Worm (Caenorhabditis elegans) whole organism, L3 larva: ENCODE results near the gene cri-2.

Experiments
- R02D3.7 ChIP-seq: fragments of 150-350 bp; optimal IDR thresholded peaks from 2 replicates; lab custom pipeline; 2014; ENCODE audit warnings: missing biosample characterization, missing genetic modification characterization
- ZK546.5 ChIP-seq: sonication (generic microtip); optimal IDR thresholded peaks from 2 replicates; lab custom pipeline; 2017; ENCODE audit warnings: missing biosample characterization, missing genetic modification characterization
- aly-2 ChIP-seq: fragments of 150-350 bp; optimal IDR thresholded peaks from 2 replicates; lab custom pipeline; 2014; ENCODE audit warnings: missing biosample characterization, missing genetic modification characterization
- ama-1 ChIP-seq: fragments of 150-350 bp; optimal IDR thresholded peaks from 2 replicates; lab custom pipeline; 2018
- ceh-16 ChIP-seq: sonication (generic microtip); optimal IDR thresholded peaks from 2 replicates; lab custom pipeline; 2017; ENCODE audit warnings: missing biosample characterization, missing genetic modification characterization
- ceh-28 ChIP-seq: fragments of 150-350 bp; optimal IDR thresholded peaks from 2 replicates; lab custom pipeline; 2014; ENCODE audit warnings: missing biosample characterization, missing genetic modification reagents, missing genetic modification characterization
- ceh-82 ChIP-seq: fragments of 150-350 bp; optimal IDR thresholded peaks from 2 replicates; lab custom pipeline; 2014; ENCODE audit warnings: missing biosample characterization, missing genetic modification characterization
- egl-5 ChIP-seq: fragments of 150-350 bp; optimal IDR thresholded peaks from 2 replicates; lab custom pipeline; 2017; ENCODE audit warnings: missing biosample characterization, missing genetic modification reagents, missing genetic modification characterization, inconsistent platforms
- elt-1 ChIP-seq: fragments of 150-350 bp; optimal IDR thresholded peaks from 2 replicates; lab custom pipeline; 2014; ENCODE audit warnings: missing biosample characterization, missing genetic modification characterization
- elt-2 ChIP-seq: sonication (generic microtip); optimal IDR thresholded peaks from 2 replicates; lab custom pipeline; 2016; ENCODE audit warnings: missing genetic modification reagents, mild to moderate bottlenecking, missing genetic modification characterization, missing compliant biosample characterization
- fkh-10 ChIP-seq: sonication (generic microtip); optimal IDR thresholded peaks from 2 replicates; lab custom pipeline; 2017; ENCODE audit warnings: missing biosample characterization, missing genetic modification reagents, missing genetic modification characterization
- fkh-2 ChIP-seq: fragments of 150-350 bp; optimal IDR thresholded peaks from 2 replicates; lab custom pipeline; 2014; ENCODE audit warnings: missing biosample characterization, missing genetic modification reagents, missing genetic modification characterization
- fos-1 ChIP-seq: fragments of 150-350 bp; optimal IDR thresholded peaks from 2 replicates; lab custom pipeline; 2014; ENCODE audit warnings: missing biosample characterization, missing genetic modification characterization
- hmg-11 ChIP-seq: sonication (generic microtip); optimal IDR thresholded peaks from 2 replicates; lab custom pipeline; 2016; ENCODE audit warnings: missing genetic modification characterization, missing compliant biosample characterization
- jun-1 ChIP-seq: fragments of 150-350 bp; optimal IDR thresholded peaks from 2 replicates; lab custom pipeline; 2014; ENCODE audit warnings: missing biosample characterization, missing genetic modification reagents, missing genetic modification characterization
- lin-15B ChIP-seq: fragments of 150-350 bp; optimal IDR thresholded peaks from 2 replicates; lab custom pipeline; 2014; ENCODE audit warnings: missing biosample characterization, missing genetic modification characterization
- mml-1 ChIP-seq: fragments of 150-350 bp; sonication (generic microtip); optimal IDR thresholded peaks from 3 replicates; lab custom pipeline; 2014; ENCODE audit warnings: missing biosample characterization, missing genetic modification characterization
- nfya-1 ChIP-seq: sonication (generic microtip); optimal IDR thresholded peaks from 2 replicates; lab custom pipeline; 2017; ENCODE audit warnings: missing genetic modification characterization, mild to moderate bottlenecking, missing compliant biosample characterization, antibody characterized with exemption, moderate library complexity; ENCODE audit not compliant: insufficient read depth
- nhr-11 ChIP-seq: fragments of 150-350 bp; optimal IDR thresholded peaks from 2 replicates; lab custom pipeline; 2014; ENCODE audit warnings: missing biosample characterization, missing genetic modification characterization
- nhr-12 ChIP-seq: fragments of 150-350 bp; optimal IDR thresholded peaks from 2 replicates; lab custom pipeline; 2014; ENCODE audit warnings: missing biosample characterization, missing genetic modification characterization
- nhr-23 ChIP-seq: fragments of 150-350 bp; optimal IDR thresholded peaks from 2 replicates; lab custom pipeline; 2014; ENCODE audit warnings: missing biosample characterization, missing genetic modification reagents, missing genetic modification characterization
- nhr-67 ChIP-seq: fragments of 150-350 bp; optimal IDR thresholded peaks from 2 replicates; lab custom pipeline; 2014; ENCODE audit warnings: missing biosample characterization, missing genetic modification characterization
- nhr-77 ChIP-seq: fragments of 150-350 bp; optimal IDR thresholded peaks from 2 replicates; lab custom pipeline; 2014; ENCODE audit warnings: missing biosample characterization, missing genetic modification characterization
- pha-4 ChIP-seq: fragments of 150-350 bp; optimal IDR thresholded peaks from 2 replicates; lab custom pipeline; 2014; ENCODE audit warnings: missing biosample characterization, missing genetic modification reagents, missing genetic modification characterization
- pqm-1 ChIP-seq: fragments of 150-350 bp; optimal IDR thresholded peaks from 2 replicates; lab custom pipeline; 2017; ENCODE audit warnings: missing biosample characterization, missing genetic modification characterization, inconsistent platforms
- sea-2 ChIP-seq: fragments of 150-350 bp; sonication (generic microtip); optimal IDR thresholded peaks from 4 replicates; lab custom pipeline; 2014; ENCODE audit warnings: missing biosample characterization, missing genetic modification reagents, missing genetic modification characterization
- skn-1 ChIP-seq: fragments of 150-350 bp; optimal IDR thresholded peaks from 2 replicates; lab custom pipeline; 2014; ENCODE audit warnings: missing biosample characterization, missing genetic modification characterization
- snpc-4 ChIP-seq: fragments of 150-350 bp; optimal IDR thresholded peaks from 2 replicates; lab custom pipeline; 2014; ENCODE audit warnings: missing biosample characterization, missing genetic modification characterization
- tbx-2 ChIP-seq: sonication (generic microtip); optimal IDR thresholded peaks from 2 replicates; lab custom pipeline; 2016; ENCODE audit warnings: mild to moderate bottlenecking, missing genetic modification characterization, missing compliant biosample characterization
- unc-39 ChIP-seq: sonication (generic microtip); optimal IDR thresholded peaks from 4 replicates; lab custom pipeline; 2017; ENCODE audit warnings: missing biosample characterization, missing genetic modification characterization
- unc-62 ChIP-seq: fragments of 150-350 bp; sonication (generic microtip); optimal IDR thresholded peaks from 4 replicates; lab custom pipeline; 2014; ENCODE audit warnings: missing biosample characterization, missing genetic modification reagents, missing genetic modification characterization
- ztf-4 ChIP-seq: fragments of 150-350 bp; optimal IDR thresholded peaks from 2 replicates; lab custom pipeline; 2014; ENCODE audit warnings: missing biosample characterization, missing genetic modification characterization

cri-2 gene

ce11 chrV:8195889-8196418 is 5.7 kb upstream of the cri-2 start, which contains the start of gene F20D6.10:
F20D6.10 (minus strand) TSS chrV:8195939.
- TF ChIP-seq ceh-28 (tag; lab: Kevin White, UChicago) (no peak), lin-15B (tag; lab: Kevin White, UChicago) (no peak), fkh-2 (no peak), hmg-11 (no peak), nhr-12 (tag; lab: Kevin White, UChicago) (no peak), elt-1 (no peak), ZK546.5 (tag; lab: Kevin White, UChicago) (no peak), pha-4 (tag; lab: Kevin White, UChicago) (no peak), R02D3.7 (tag; lab: Kevin White, UChicago) (no peak), aly-2 (tag; lab: Kevin White, UChicago) (no peak), skn-1 (tag; lab: Kevin White, UChicago) (no peak), ztf-4 (tag; lab: Kevin White, UChicago) (no peak)

DNA sequence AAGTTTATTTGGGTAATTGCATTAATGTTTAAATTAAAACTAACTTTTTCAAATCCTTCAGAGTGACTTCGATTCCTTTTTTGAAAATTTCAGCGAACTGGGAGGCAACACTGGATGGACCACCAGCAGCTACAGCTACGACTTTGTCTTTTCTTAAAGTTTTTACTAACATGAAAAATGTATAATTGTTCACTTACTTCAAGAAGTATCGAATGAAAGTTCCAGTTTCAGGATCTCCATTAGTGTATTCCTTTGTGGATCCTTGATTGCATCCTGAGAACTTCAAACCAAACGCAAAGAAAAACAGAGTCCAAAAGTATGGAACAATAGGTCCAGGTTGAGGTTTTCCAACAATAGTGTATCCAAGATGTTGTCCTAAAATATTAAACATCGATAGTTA is 4.6 kb upstream of the cri-2 start:
- TF ChIP-seq unc-39 (no peak), mml-1 (tag; lab: Kevin White, UChicago) (no peak), nhr-67 (tag; lab: Kevin White, UChicago) (no peak), ceh-82 (tag; lab: Kevin White, UChicago) (no peak), egl-5 (tag; lab: Kevin White, UChicago) (no peak), hmg-11 (no peak), elt-1 (no peak), snpc-4 (no peak), fkh-10 (GFP tag; lab: Kevin White, UChicago) (no peak), unc-62 (no peak), ama-1 (lab: Kevin White, UChicago) (no peak), ztf-4 (tag; lab: Kevin White, UChicago) (no peak), ceh-16 (tag; lab: Kevin White, UChicago) (no peak), ZK546.5 (tag; lab: Kevin White, UChicago) (no peak), tbx-2 (tag; lab: Kevin White, UChicago) (no peak)

- TF ChIP-seq nhr-12 (tag; lab: Kevin White, UChicago) (no peak), elt-2 (peak; percentile 18), jun-1 (tag; lab: Kevin White, UChicago) (no peak), tbx-2 (tag; lab: Kevin White, UChicago) (no peak)
Observed at ce11 chrV:8198994-8199393, 2.6 kb upstream of the cri-2 start, which contains the start of gene F20D6.11. F20D6.11 (minus strand) TSS chrV:8199094.

ce11 chrV:8203085-8203643 is 1.6 kb downstream of the cri-2 start, which contains the start of gene cest-17:
cest-17 (plus strand) TSS chrV:8203332.
- TF ChIP-seq nhr-11 (tag; lab: Kevin White, UChicago): no peak
- peak; percentile 16 for TF ChIP-seq pqm-1
- TF ChIP-seq elt-2: peak; percentile 21
- no peak for TF ChIP-seq egl-5 (tag; lab: Kevin White, UChicago)
- no peak for TF ChIP-seq ceh-82 (tag; lab: Kevin White, UChicago)
- no peak for TF ChIP-seq nhr-77 (tag; lab: Kevin White, UChicago)
- no peak for TF ChIP-seq fos-1
- TF ChIP-seq pha-4 (tag; lab: Kevin White, UChicago): peak; percentile 76
- no peak for TF ChIP-seq ceh-28 (tag; lab: Kevin White, UChicago)
- no peak for TF ChIP-seq jun-1 (tag; lab: Kevin White, UChicago)

DNA sequence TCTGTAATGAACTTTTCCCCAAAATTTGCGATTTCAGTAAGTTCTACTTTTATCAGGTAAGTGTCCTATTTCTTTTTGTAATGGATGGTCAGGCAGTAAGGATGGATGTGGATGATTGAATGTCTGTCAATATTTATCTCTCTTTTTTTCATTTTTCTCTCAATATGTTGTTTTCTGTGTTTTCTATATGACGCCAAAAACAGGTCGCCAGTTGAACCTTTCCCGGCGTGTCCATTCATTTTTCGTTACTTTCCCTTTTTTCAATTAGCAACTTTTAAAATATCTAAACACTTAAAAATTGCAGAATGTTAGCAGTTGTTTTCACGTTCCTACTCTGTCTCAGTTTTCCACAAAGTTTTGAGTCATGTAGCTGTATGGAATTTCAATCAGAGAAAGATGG is 5.3 kb downstream of the cri-2 start, which contains the start of gene timp-1:
timp-1 (plus strand) TSS at position 305 of the 400 bp plus-strand sequence.
- TF ChIP-seq nhr-23 (tag; lab: Kevin White, UChicago): peak; percentile 45
- no peak for TF ChIP-seq fos-1
- TF ChIP-seq, all 47 proteins: peak for 1

ce11 chrV:8210527-8210926 is 8.9 kb downstream of the cri-2 start:
- TF ChIP-seq sea-2: no peak
- TF ChIP-seq nfya-1: peak; percentile 19
- TF ChIP-seq ZK546.5 (tag; lab: Kevin White, UChicago): no peak
